Worm (Caenorhabditis elegans): Measurements from ENCODE around the gene pkc-1.

- TF ChIP-seq snpc-4 (tag; optimal IDR thresholded peaks at IDR 0.05) (no peak), pha-4 (tag; optimal IDR thresholded peaks at IDR 0.05) (no peak), unc-39 (tag; optimal IDR thresholded peaks at IDR 0.05) (no peak), elt-3 (tag; optimal IDR thresholded peaks at IDR 0.05) (no peak), lin-32 (GFP tag; optimal IDR thresholded peaks at IDR 0.05) (no peak), nhr-76 (tag; optimal IDR thresholded peaks at IDR 0.05) (no peak), unc-62 (GFP tag; optimal IDR thresholded peaks at IDR 0.05) (no peak), nhr-2 (tag; optimal IDR thresholded peaks at IDR 0.05) (no peak), elt-1 (tag; optimal IDR thresholded peaks at IDR 0.05; ENCODE audit: borderline replicate concordance, insufficient read depth) (no peak), sem-2 (GFP tag; optimal IDR thresholded peaks at IDR 0.05) (no peak)
Observed at ce11 chrV:12004501-12004940, 27.4 kb downstream of the pkc-1 start.
